Worm (Caenorhabditis elegans): ENCODE results near the gene F57G9.3.
"Not testable (repeated sequence)": the region's sequence is repeated elsewhere in the genome, so short reads cannot be mapped to it uniquely, and the experiment has no call there.

F57G9.3 gene

DNA sequence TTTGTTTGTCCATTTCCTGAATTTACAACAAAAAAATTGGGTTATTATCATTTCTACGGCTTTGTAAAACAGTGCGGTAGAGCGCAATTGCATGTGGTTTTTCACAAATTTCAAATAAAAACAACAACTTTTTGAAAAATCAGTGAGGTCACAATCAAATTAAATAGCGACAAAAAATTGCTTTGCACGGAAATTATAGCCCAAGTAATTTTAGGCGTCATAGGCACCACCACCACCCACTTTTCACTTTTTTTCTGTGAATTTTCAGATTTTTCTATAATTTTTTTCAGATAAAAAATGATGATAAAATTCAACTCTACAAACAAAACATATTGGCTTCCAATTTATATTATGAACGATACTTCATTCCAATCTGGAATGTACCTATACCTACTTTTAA is 47.3 kb upstream of the F57G9.3 start, which contains the start of gene sre-38:
TSS of gene sre-38 (plus strand) at position 301 of the 400 bp plus-strand sequence.
- TF ChIP-seq ceh-82 (tag; optimal IDR thresholded peaks at IDR 0.05) (no peak), R02D3.7 (tag; optimal IDR thresholded peaks at IDR 0.05) (no peak), egl-27 (tag; optimal IDR thresholded peaks at IDR 0.05) (no peak), sma-3 (GFP tag; optimal IDR thresholded peaks at IDR 0.05) (no peak), ceh-16 (tag; optimal IDR thresholded peaks at IDR 0.05) (no peak), nhr-77 (tag; optimal IDR thresholded peaks at IDR 0.05) (no peak), nhr-10 (tag; optimal IDR thresholded peaks at IDR 0.05) (no peak)

DNA sequence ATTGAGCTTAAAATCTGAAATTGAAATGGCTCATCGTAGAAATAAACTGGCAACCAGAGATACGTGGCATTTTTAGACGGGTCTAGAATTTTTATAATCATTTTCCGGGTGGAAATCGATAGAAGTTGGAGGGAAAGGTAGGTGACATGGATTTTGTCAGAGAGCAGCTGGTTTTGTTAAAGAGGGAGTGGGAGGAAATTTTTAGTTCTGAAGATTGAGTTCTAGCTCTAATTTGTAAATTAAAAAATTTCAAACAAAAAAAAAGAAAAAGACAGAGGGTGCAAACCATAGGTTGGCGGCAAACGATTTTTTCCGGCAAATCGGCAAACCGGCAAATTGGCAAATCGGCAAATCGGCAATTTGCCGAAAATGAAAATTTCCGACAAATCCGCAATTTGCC is 46.6 kb upstream of the F57G9.3 start, which contains the start of gene sre-32:
TSS of gene sre-32 (minus strand) at position 101 of the 400 bp plus-strand sequence.
- no peak for TF ChIP-seq unc-55 (GFP tag; optimal IDR thresholded peaks at IDR 0.05)
- no peak for TF ChIP-seq nhr-10 (tag; optimal IDR thresholded peaks at IDR 0.05)
- no peak for TF ChIP-seq mbf-1 (tag; optimal IDR thresholded peaks at IDR 0.05)
- no peak for TF ChIP-seq nhr-6 (tag; optimal IDR thresholded peaks at IDR 0.05)
- no peak for TF ChIP-seq elt-1 (tag; optimal IDR thresholded peaks at IDR 0.05)
- no peak for TF ChIP-seq ama-1 (optimal IDR thresholded peaks at IDR 0.05)
- TF ChIP-seq nhr-21 (tag; optimal IDR thresholded peaks at IDR 0.05) = no peak
- no peak for TF ChIP-seq ztf-1 (GFP tag; conservative IDR thresholded peaks at IDR 0.05)
- no peak for TF ChIP-seq lin-11 (tag; optimal IDR thresholded peaks at IDR 0.05)
- no peak for TF ChIP-seq blmp-1 (tag; optimal IDR thresholded peaks at IDR 0.05; ENCODE audit: insufficient read depth)
- no peak for TF ChIP-seq lsy-2 (tag; optimal IDR thresholded peaks at IDR 0.05)
- TF ChIP-seq Y55F3AM.14 (GFP tag; optimal IDR thresholded peaks at IDR 0.05) = no peak

DNA sequence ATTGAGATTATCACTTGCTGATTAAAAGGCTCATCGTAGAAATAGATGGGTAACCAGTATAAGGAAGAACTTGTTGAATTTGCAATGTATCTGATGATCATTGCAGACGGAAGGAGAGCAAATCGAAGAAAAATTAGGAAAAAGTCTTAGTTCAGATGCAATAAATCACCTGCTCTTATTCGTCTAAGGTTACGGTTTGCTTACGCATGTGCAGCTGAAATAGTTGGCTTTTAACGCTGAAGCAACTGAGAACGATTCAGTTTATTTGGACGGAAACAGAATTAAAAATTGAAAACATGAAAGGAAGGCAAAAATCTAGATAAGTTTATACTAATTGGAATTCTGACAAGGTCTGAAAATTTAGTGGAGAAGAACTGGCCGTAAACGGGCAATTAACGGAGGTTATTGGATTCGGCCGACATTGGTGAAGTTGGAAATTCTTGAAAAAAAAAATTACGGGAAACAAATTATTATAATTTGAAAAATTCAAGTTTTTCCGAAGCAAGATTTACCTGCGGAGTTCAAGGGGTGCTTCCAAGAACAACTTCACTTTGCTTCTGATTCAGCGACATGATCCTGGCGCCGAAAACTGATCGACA is 42.8 kb upstream of the F57G9.3 start, which contains the start of the genes sre-35 and sre-33:
TSS of gene sre-35 (minus strand) at position 101 of the 599 bp plus-strand sequence.
TSS of gene sre-33 (plus strand) at position 549 of the 599 bp plus-strand sequence.
- TF ChIP-seq crh-2 (tag; optimal IDR thresholded peaks at IDR 0.05) = no peak
- TF ChIP-seq mbf-1 (tag; optimal IDR thresholded peaks at IDR 0.05) = no peak
- no peak for TF ChIP-seq nhr-12 (tag; optimal IDR thresholded peaks at IDR 0.05)
- no peak for TF ChIP-seq unc-39 (tag; optimal IDR thresholded peaks at IDR 0.05)
- no peak for TF ChIP-seq dmd-4 (tag; optimal IDR thresholded peaks at IDR 0.05)
- no peak for TF ChIP-seq gmeb-1 (tag; optimal IDR thresholded peaks at IDR 0.05)
- no peak for TF ChIP-seq elt-3 (tag; optimal IDR thresholded peaks at IDR 0.05)

DNA sequence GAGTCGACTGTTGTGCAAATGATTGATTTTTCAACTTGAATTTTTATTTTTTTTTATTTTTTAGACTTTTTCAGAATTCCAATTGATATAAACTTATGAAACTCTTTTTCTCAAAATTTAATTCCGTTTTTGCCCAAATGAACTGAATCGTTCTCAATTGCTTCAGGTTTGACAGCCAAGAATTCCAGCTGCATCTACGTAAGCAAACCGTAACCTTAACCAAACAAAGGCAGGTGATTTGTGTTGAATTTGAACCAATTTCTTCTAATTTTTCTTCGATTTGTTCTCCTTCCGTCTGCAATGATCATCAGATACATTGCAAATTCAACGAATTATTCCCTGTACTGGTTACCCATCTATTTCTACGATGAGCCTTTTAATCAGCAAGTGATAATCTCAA is 39.8 kb upstream of the F57G9.3 start, which contains the start of gene sre-34:
TSS of gene sre-34 (plus strand) at position 301 of the 400 bp plus-strand sequence.
- TF ChIP-seq nhr-12 (tag; optimal IDR thresholded peaks at IDR 0.05) (no peak), ztf-11 (tag; optimal IDR thresholded peaks at IDR 0.05) (no peak), egl-27 (tag; optimal IDR thresholded peaks at IDR 0.05) (no peak)

DNA sequence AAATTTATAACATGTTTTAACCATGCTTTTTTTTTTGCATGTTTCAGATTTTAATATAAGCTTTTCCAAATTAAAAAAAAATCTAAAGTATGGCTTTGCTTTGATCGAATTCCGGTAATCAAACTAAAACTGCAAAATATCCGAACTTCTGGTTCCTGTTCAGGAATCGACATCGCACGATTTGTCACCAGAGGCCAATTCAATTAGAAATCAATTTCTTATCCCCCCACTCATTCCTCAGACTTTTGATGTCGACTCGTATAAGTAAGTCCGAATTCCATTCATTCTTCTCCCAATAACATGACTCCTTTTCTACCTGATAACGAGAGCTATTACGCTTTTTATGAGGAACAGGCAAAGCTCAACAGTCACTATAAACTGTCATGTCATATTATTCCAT is 38.2 kb upstream of the F57G9.3 start, which contains the start of gene srh-27:
TSS of gene srh-27 (plus strand) at position 301 of the 400 bp plus-strand sequence.
- TF ChIP-seq ceh-82 (tag; optimal IDR thresholded peaks at IDR 0.05) (no peak), gmeb-1 (tag; optimal IDR thresholded peaks at IDR 0.05) (no peak)

DNA sequence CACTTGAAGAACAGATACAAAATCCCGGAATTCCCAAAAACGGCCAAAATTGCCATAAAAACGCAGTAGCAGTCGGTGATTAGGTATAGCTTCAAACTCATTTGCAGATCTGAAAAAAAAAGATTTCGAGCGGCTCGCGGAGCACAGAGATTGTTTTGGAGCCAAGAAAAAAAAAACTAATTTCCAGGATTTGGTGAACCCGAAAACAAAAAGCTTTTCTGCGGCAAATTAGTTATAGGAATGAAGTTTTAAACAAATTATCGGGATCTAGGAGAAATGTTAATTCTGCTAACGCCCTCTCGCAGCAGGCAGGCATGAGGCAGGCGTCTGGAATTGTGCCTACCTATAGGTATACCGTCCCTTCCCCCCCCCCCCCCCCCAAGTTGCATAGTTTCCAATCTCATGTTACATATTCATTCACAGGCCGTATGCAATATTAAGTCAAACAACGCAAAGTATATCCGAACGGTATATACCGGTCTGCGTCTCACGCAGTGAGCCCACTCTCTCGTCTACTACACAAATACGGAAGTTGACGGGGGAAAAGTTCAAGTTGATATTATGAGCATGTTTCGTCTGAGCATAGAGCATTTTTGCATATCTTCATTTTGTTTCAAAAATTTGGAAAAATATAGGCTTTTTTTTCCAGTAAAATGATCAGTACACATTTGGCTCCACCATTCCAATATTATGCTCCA is 34.8 kb upstream of the F57G9.3 start, which contains the start of the genes W05H5.1 and pitr-6:
TSS of gene W05H5.1 (minus strand) at position 101 of the 698 bp plus-strand sequence.
TSS of gene pitr-6 (plus strand) at position 648 of the 698 bp plus-strand sequence.
- TF ChIP-seq C34F6.9 (tag; optimal IDR thresholded peaks at IDR 0.05) (no peak), ztf-11 (tag; optimal IDR thresholded peaks at IDR 0.05) (no peak), mbf-1 (tag; optimal IDR thresholded peaks at IDR 0.05) (no peak), egl-27 (tag; optimal IDR thresholded peaks at IDR 0.05) (no peak), ama-1 (optimal IDR thresholded peaks at IDR 0.05) (no peak), snpc-4 (tag; optimal IDR thresholded peaks at IDR 0.05) (no peak), nhr-10 (tag; optimal IDR thresholded peaks at IDR 0.05) (no peak)

DNA sequence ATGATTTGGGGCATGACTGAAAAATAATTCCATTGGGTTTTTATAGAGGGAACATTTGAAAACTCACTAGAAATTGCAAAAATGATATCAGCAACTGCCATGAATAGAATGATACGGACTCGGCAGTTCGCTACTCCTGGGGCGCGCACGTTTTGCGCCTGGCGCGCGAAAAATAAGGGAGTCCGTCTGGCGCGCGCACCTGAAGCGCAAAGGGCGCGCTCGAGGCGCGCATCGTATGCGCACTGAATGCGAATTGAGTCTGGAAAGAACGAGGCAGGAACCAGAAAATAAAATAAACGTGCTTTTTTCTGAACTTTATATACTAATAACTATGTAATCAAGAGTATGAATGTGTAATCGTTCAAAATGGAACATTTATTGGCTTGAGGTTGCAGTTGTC is 31.2 kb upstream of the F57G9.3 start, which contains the start of gene Y57A10C.10:
TSS of gene Y57A10C.10 (minus strand) at position 101 of the 400 bp plus-strand sequence.
- TF ChIP-seq F13H6.1, snpc-4, fos-1 (tag; optimal IDR thresholded peaks at IDR 0.05): not testable (repeated sequence)

All from whole organism, L2 larva.